Worm (Caenorhabditis elegans) whole organism, L2 larva: ENCODE measurements around the gene Y54G2A.12.

ENCODE experiments used
- R02D3.7 ChIP-seq: fragments of 150-350 bp; optimal IDR thresholded peaks from 2 replicates; lab custom pipeline; 2014; ENCODE audit warnings: missing biosample characterization, missing genetic modification characterization
- ZK546.5 ChIP-seq: sonication (generic microtip); optimal IDR thresholded peaks from 2 replicates; lab custom pipeline; 2017; ENCODE audit warnings: missing biosample characterization, missing genetic modification characterization
- elt-1 ChIP-seq: fragments of 150-350 bp; optimal IDR thresholded peaks from 2 replicates; lab custom pipeline; 2014; ENCODE audit warnings: missing biosample characterization, missing genetic modification characterization
- lin-13 ChIP-seq: fragments of 150-350 bp; optimal IDR thresholded peaks from 2 replicates; lab custom pipeline; 2014; ENCODE audit warnings: missing biosample characterization, missing genetic modification reagents, missing genetic modification characterization
- lin-39 ChIP-seq: fragments of 150-350 bp; optimal IDR thresholded peaks from 2 replicates; lab custom pipeline; 2014; ENCODE audit warnings: missing biosample characterization, missing genetic modification reagents, missing genetic modification characterization
- lsy-2 ChIP-seq, 2 experiments: fragments of 150-350 bp in 1 of 2; sonication (generic microtip) in 1 of 2; optimal IDR thresholded peaks; 2 replicates each; lab custom pipeline; 2014 to 2017; ENCODE audit warnings: missing biosample characterization in 2 of 2, missing genetic modification characterization in 2 of 2
- nhr-10 ChIP-seq: sonication (generic microtip); optimal IDR thresholded peaks from 2 replicates; lab custom pipeline; 2017; ENCODE audit warnings: missing biosample characterization, missing genetic modification characterization
- nhr-237 ChIP-seq: fragments of 150-350 bp; optimal IDR thresholded peaks from 2 replicates; lab custom pipeline; 2014; ENCODE audit warnings: missing biosample characterization, missing genetic modification characterization
- snpc-4 ChIP-seq: fragments of 150-350 bp; optimal IDR thresholded peaks from 2 replicates; lab custom pipeline; 2014; ENCODE audit warnings: missing biosample characterization, missing genetic modification characterization

ce11 chrIV:2758079-2758478, 24.6 kb downstream of the Y54G2A.12 start:
- no peak for TF ChIP-seq lsy-2 (tag; optimal IDR thresholded peaks at IDR 0.05; lab: Kevin White, UChicago)
- TF ChIP-seq lin-13, result no peak
- no peak for TF ChIP-seq ZK546.5
- TF ChIP-seq elt-1, result no peak
- TF ChIP-seq nhr-237, result no peak
- TF ChIP-seq lin-39 (tag; lab: Kevin White, UChicago), result no peak
- TF ChIP-seq R02D3.7 (tag; lab: Kevin White, UChicago), result no peak
- TF ChIP-seq snpc-4 (tag; lab: Kevin White, UChicago), result no peak
- TF ChIP-seq nhr-10, result no peak
